Worm (Caenorhabditis elegans): Measurements from ENCODE around the gene txdc-9.
A peak's percentile ranks its signal among the peaks of the same experiment; 100 is the strongest.

Gene txdc-9

ce11 chrIII:6464113-6464571 lies 32.2 kb downstream of the txdc-9 start (continued):
- TF ChIP-seq ceh-27 (GFP tag; optimal IDR thresholded peaks at IDR 0.05) = peak; percentile 90
- TF ChIP-seq lin-35 (GFP tag; optimal IDR thresholded peaks at IDR 0.05) = peak in 1 of 3 experiments; percentile 79
- TF ChIP-seq atf-7 (tag; optimal IDR thresholded peaks at IDR 0.05) = peak; percentile 91
- no peak for TF ChIP-seq hlh-12 (tag; optimal IDR thresholded peaks at IDR 0.05)
- TF ChIP-seq ceh-40 (GFP tag; IDR thresholded peaks at IDR 0.05) = no peak
- TF ChIP-seq Y95B8A.8 (GFP tag; IDR thresholded peaks at IDR 0.05) = peak; percentile 94
- TF ChIP-seq B0019.2 (GFP tag; conservative IDR thresholded peaks at IDR 0.05) = 0 out of 2 replicates have a peak, but pooled peaks have one; percentile 17

- peak; percentile 6 for TF ChIP-seq efl-1 (GFP tag; optimal IDR thresholded peaks at IDR 0.05)
- TF ChIP-seq Y53G8AR.9 (GFP tag; conservative IDR thresholded peaks at IDR 0.05) = no peak
- TF ChIP-seq pha-4 (tag; optimal IDR thresholded peaks at IDR 0.05) = no peak
- TF ChIP-seq dpff-1 (tag; optimal IDR thresholded peaks at IDR 0.05) = no peak
- TF ChIP-seq dox-1 (GFP tag; IDR thresholded peaks at IDR 0.05) = no peak
- no peak for TF ChIP-seq nhr-27 (tag; optimal IDR thresholded peaks at IDR 0.05)
- no peak for TF ChIP-seq mxl-1 (tag; optimal IDR thresholded peaks at IDR 0.05)
- peak; percentile 67 for TF ChIP-seq madf-6 (GFP tag; IDR thresholded peaks at IDR 0.05)
- no peak for TF ChIP-seq egrh-3 (GFP tag; IDR thresholded peaks at IDR 0.05)
- TF ChIP-seq nfyb-1 (GFP tag; IDR thresholded peaks at IDR 0.05) = no peak
- TF ChIP-seq hmg-1.2 (GFP tag; IDR thresholded peaks at IDR 0.05) = no peak
- TF ChIP-seq hmg-20 (GFP tag; IDR thresholded peaks at IDR 0.05) = no peak
- TF ChIP-seq attf-6 (GFP tag; IDR thresholded peaks at IDR 0.05) = no peak
- peak; percentile 84 for TF ChIP-seq F33H1.4 (GFP tag; IDR thresholded peaks at IDR 0.05)
- peak; percentile 24 for TF ChIP-seq lin-54 (GFP tag; optimal IDR thresholded peaks at IDR 0.05)
- no peak for TF ChIP-seq sptf-2 (GFP tag; optimal IDR thresholded peaks at IDR 0.05)
- TF ChIP-seq hlh-26 (GFP tag; conservative IDR thresholded peaks at IDR 0.05) = no peak
- TF ChIP-seq attf-3 (GFP tag; conservative IDR thresholded peaks at IDR 0.05) = no peak; the same call in 1 of the 2 replicates
- TF ChIP-seq ceh-58 (GFP tag; IDR thresholded peaks at IDR 0.05) = no peak
- TF ChIP-seq D2030.7 (GFP tag; IDR thresholded peaks at IDR 0.05) = 0 out of 2 replicates have a peak, but pooled peaks have one; percentile 15
- TF ChIP-seq die-1 (tag; optimal IDR thresholded peaks at IDR 0.05) = no peak
- TF ChIP-seq mcd-1 (GFP tag; IDR thresholded peaks at IDR 0.05) = no peak
- peak; percentile 85 for TF ChIP-seq lsl-1 (GFP tag; optimal IDR thresholded peaks at IDR 0.05)
- TF ChIP-seq xnd-1 (tag; optimal IDR thresholded peaks at IDR 0.05) = peak; percentile 23
- TF ChIP-seq F57A8.1 (GFP tag; optimal IDR thresholded peaks at IDR 0.05) = no peak
- no peak for TF ChIP-seq unc-130 (GFP tag; optimal IDR thresholded peaks at IDR 0.05)
- TF ChIP-seq nfya-2 (GFP tag; IDR thresholded peaks at IDR 0.05) = no peak
- TF ChIP-seq F39B2.1 (GFP tag; IDR thresholded peaks at IDR 0.05) = no peak
Observed at ce11 chrIII:6464913-6465312, 32.9 kb downstream of the txdc-9 start, which contains the start of gene nduf-2.2. Gene nduf-2.2, plus strand, starts transcription at chrIII:6465222.

DNA sequence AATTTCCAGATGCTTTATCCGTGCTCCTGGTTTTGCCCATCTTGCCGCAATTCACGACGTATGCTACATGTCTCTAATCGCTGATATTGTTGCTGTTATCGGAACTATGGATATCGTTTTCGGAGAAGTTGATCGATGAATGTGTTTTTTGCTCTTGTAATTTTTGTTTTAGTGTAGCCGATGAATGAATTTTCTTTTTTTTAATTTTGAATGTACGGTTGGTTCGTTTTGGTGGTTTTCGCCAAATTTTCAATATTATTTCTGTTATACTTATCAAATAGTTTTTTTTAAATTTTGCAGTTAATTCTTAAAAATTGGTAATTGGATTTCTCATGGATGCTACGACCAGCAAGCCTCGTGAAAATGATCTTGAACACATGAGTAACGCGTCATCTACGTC lies 35.0 kb downstream of the txdc-9 start, which contains the start of gene T26A5.2:
Gene T26A5.2 (plus strand): TSS at position 301 of the 400 bp plus-strand sequence.
- TF ChIP-seq ekl-4 (GFP tag; IDR thresholded peaks at IDR 0.05) (no peak), F37B4.10 (GFP tag; IDR thresholded peaks at IDR 0.05) (no peak), lag-1 (GFP tag; IDR thresholded peaks at IDR 0.05) (no peak), egl-18 (GFP tag; IDR thresholded peaks at IDR 0.05) (no peak)
